Worm (Caenorhabditis elegans): ENCODE measurements around the gene W02D7.4.

DNA sequence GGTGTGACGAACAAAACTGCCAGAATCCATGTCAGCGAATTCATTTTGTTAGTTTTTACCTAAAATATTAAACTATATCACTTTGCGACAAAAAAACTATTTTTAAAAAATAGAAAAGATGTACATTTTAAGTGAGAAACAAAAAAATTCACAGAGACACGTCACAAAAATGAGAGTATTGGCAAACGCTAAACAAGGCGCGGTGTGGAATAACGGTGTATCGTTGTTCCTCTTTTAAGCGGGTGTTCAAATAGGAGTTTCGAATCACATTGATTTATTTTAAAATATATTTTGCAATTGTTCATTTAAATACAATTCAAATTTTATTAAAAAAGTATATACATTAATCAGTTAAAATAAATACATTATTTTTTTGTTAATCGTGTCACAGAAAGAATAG, 5.1 kb upstream of the W02D7.4 start, which contains the start of gene sel-9:
- TF ChIP-seq hmg-4 (GFP tag; optimal IDR thresholded peaks at IDR 0.05) (no peak), tbx-37 (GFP tag; conservative IDR thresholded peaks at IDR 0.05) (no peak), hmbx-1 (tag; optimal IDR thresholded peaks at IDR 0.05) (no peak), F13C5.2 (tag; optimal IDR thresholded peaks at IDR 0.05) (no peak), pes-1 (GFP tag; IDR thresholded peaks at IDR 0.05) (no peak), aly-1 (tag; optimal IDR thresholded peaks at IDR 0.05) (no peak), flt-1 (GFP tag; IDR thresholded peaks at IDR 0.05) (no peak), ama-1 (optimal IDR thresholded peaks at IDR 0.05) (no peak), B0310.2 (tag; optimal IDR thresholded peaks at IDR 0.05) (no peak), scrt-1 (GFP tag; IDR thresholded peaks at IDR 0.05) (no peak), ceh-36 (tag; optimal IDR thresholded peaks at IDR 0.05) (no peak)

Data from whole organism, early embryonic.